Worm (Caenorhabditis elegans): Measurements from ENCODE around the gene F40G12.6.
"Not testable (repeated sequence)": the region's sequence is repeated elsewhere in the genome, so short reads cannot be mapped to it uniquely, and the experiment has no call there.

Gene F40G12.6

DNA sequence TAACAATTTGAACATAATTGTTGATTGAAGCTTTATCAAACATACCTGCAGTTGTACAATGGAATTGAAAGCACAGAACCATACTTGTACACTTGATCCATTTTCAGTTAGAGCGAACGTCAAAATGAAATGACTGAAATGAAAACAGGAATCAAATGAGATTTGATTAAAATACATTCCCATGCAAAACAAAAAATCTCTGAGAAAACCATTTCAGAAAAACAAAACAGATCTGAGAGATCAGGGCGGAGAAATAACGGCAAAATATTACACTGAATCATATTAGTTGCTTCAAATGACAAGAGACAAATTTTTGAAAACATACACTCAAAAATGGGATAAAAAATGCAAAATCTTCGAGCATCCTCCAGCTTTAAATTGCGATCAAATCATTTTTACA is 6.9 kb upstream of the F40G12.6 start, which contains the start of gene srt-33:
Gene srt-33, minus strand, starts transcription at position 101 of the 400 bp plus-strand sequence.
- no peak for TF ChIP-seq flt-1 (GFP tag; IDR thresholded peaks at IDR 0.05)
- TF ChIP-seq aly-1 (tag; optimal IDR thresholded peaks at IDR 0.05), result no peak
- no peak for TF ChIP-seq B0310.2 (tag; optimal IDR thresholded peaks at IDR 0.05)
- no peak for TF ChIP-seq ceh-13 (GFP tag; optimal IDR thresholded peaks at IDR 0.05)
- no peak for TF ChIP-seq ceh-36 (tag; optimal IDR thresholded peaks at IDR 0.05)
- no peak for TF ChIP-seq hmbx-1 (tag; optimal IDR thresholded peaks at IDR 0.05)
- TF ChIP-seq hnd-1 (tag; optimal IDR thresholded peaks at IDR 0.05), result no peak
- TF ChIP-seq ets-7 (tag; optimal IDR thresholded peaks at IDR 0.05), result no peak

ce11 chrV:14274268-14274667 is 1.3 kb upstream of the F40G12.6 start, which contains the start of gene F40G12.7:
Gene F40G12.7, plus strand, starts transcription at chrV:14274568.
- not testable (repeated sequence) for TF ChIP-seq ceh-13 (GFP tag; optimal IDR thresholded peaks at IDR 0.05); tra-4 (tag; optimal IDR thresholded peaks at IDR 0.05); ceh-36 (tag; optimal IDR thresholded peaks at IDR 0.05)

ce11 chrV:14270729-14271128 is 2.2 kb downstream of the F40G12.6 start, which contains the start of gene F40G12.5:
Gene F40G12.5, minus strand, starts transcription at chrV:14270829.
- TF ChIP-seq ceh-13 (GFP tag; optimal IDR thresholded peaks at IDR 0.05), result no peak
- TF ChIP-seq hmg-4 (GFP tag; optimal IDR thresholded peaks at IDR 0.05), result no peak
- TF ChIP-seq ceh-36 (tag; optimal IDR thresholded peaks at IDR 0.05), result no peak
- no peak for TF ChIP-seq tbx-37 (GFP tag; conservative IDR thresholded peaks at IDR 0.05)
- TF ChIP-seq ets-7 (tag; optimal IDR thresholded peaks at IDR 0.05), result no peak
- no peak for TF ChIP-seq hnd-1 (tag; optimal IDR thresholded peaks at IDR 0.05)
- no peak for TF ChIP-seq sea-1 (GFP tag; conservative IDR thresholded peaks at IDR 0.05)
- TF ChIP-seq ama-1 (optimal IDR thresholded peaks at IDR 0.05), result no peak
- TF ChIP-seq scrt-1 (GFP tag; IDR thresholded peaks at IDR 0.05), result no peak
- no peak for TF ChIP-seq pes-1 (GFP tag; IDR thresholded peaks at IDR 0.05)
- TF ChIP-seq flt-1 (GFP tag; IDR thresholded peaks at IDR 0.05), result no peak
- TF ChIP-seq B0310.2 (tag; optimal IDR thresholded peaks at IDR 0.05), result no peak
- TF ChIP-seq hmbx-1 (tag; optimal IDR thresholded peaks at IDR 0.05), result no peak
- TF ChIP-seq aly-1 (tag; optimal IDR thresholded peaks at IDR 0.05), result no peak
- no peak for TF ChIP-seq F13C5.2 (tag; optimal IDR thresholded peaks at IDR 0.05)
- no peak for TF ChIP-seq tra-4 (tag; optimal IDR thresholded peaks at IDR 0.05)

DNA sequence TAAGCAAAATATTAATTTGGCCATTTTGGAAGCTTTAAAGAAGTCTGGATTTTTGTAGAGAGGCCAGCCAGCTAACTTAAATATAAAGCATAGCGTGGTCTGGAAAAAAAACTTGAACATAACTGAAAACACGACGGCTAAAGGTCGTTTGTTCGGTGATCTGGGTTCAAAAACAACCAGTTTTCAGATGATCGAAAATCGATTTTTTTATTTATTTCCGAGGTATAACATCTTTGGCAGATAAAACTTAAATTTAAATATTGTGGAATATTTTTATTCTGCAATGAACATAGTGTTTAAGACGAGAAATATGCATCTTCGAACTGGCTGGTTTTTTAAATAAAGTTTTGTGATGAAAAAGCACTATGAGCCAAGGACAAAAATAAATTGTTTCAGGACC is 4.3 kb downstream of the F40G12.6 start, which contains the start of gene F40G12.4:
Gene F40G12.4, minus strand, starts transcription at position 101 of the 400 bp plus-strand sequence.
- TF ChIP-seq tbx-37 (GFP tag; conservative IDR thresholded peaks at IDR 0.05) (no peak), ceh-13 (GFP tag; optimal IDR thresholded peaks at IDR 0.05) (no peak), flt-1 (GFP tag; IDR thresholded peaks at IDR 0.05) (no peak), hmbx-1 (tag; optimal IDR thresholded peaks at IDR 0.05) (no peak), sea-1 (GFP tag; conservative IDR thresholded peaks at IDR 0.05) (no peak), ama-1 (optimal IDR thresholded peaks at IDR 0.05) (no peak), tbx-11 (GFP tag; IDR thresholded peaks at IDR 0.05) (no peak), pes-1 (GFP tag; IDR thresholded peaks at IDR 0.05) (no peak), hnd-1 (tag; optimal IDR thresholded peaks at IDR 0.05) (no peak), ets-7 (tag; optimal IDR thresholded peaks at IDR 0.05) (no peak), tra-4 (tag; optimal IDR thresholded peaks at IDR 0.05) (no peak), B0310.2 (tag; optimal IDR thresholded peaks at IDR 0.05) (no peak), aly-1 (tag; optimal IDR thresholded peaks at IDR 0.05) (no peak)

DNA sequence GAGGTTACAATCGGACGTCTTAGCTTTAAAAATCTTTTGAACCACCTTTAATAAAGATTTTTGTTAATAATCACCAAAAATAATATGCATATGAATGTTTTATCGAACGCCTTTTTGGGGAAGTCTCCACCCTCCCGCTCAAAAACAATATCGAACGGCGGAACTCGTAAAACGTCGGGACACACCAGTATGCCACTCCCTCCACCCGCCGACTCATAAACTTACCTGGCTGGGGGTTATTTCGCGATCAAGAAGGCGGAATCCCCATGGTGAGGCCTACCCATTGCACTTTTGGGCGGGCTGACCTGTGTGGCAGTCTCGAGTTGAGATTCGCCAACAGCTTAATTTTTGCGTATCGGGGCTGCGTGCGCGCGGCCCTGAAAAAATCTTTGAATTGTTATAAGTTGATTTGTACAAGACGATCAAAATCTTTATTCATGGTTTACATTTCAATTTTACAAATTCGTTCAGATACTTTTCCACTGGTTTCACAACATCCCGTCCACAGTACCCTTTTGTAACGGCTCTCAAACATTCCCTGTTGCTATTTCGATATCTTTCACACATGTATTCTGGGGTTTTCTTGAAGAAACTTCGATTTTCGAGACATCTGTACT is 5.5 kb downstream of the F40G12.6 start:
- TF ChIP-seq hmg-4 (GFP tag; optimal IDR thresholded peaks at IDR 0.05), result no peak
- TF ChIP-seq sea-1 (GFP tag; conservative IDR thresholded peaks at IDR 0.05), result no peak

ce11 chrV:14260831-14261230 is 12.1 kb downstream of the F40G12.6 start, which contains the start of gene F40G12.2:
Gene F40G12.2, minus strand, starts transcription at chrV:14260931.
- TF ChIP-seq tbx-11 (GFP tag; IDR thresholded peaks at IDR 0.05) (no peak), tra-4 (tag; optimal IDR thresholded peaks at IDR 0.05) (no peak), hmg-4 (GFP tag; optimal IDR thresholded peaks at IDR 0.05) (no peak), aly-1 (tag; optimal IDR thresholded peaks at IDR 0.05) (no peak), hnd-1 (tag; optimal IDR thresholded peaks at IDR 0.05) (no peak), F13C5.2 (tag; optimal IDR thresholded peaks at IDR 0.05) (no peak)

DNA sequence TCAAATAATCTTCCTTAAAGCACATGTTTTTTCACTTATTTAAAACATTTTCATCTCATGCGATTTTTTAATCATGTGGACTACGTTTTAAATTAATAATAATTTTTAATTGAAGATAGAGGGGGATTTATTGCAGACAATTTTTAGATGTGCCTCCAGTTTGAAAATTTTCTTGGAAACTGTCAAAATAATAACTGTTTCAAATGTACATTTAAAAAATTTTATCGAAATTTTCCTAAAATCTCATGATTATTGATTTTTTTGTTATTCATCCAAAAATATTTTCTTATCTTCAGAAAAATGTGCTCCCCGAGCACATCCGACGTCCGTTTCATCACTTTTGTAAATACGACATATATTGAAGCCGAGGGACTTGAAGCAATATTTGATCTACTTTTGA is 16.1 kb downstream of the F40G12.6 start, which contains the start of gene sre-8:
Gene sre-8, plus strand, starts transcription at position 301 of the 400 bp plus-strand sequence.
- TF ChIP-seq scrt-1 (GFP tag; IDR thresholded peaks at IDR 0.05) (no peak), flt-1 (GFP tag; IDR thresholded peaks at IDR 0.05) (no peak), ceh-13 (GFP tag; optimal IDR thresholded peaks at IDR 0.05) (no peak), ets-7 (tag; optimal IDR thresholded peaks at IDR 0.05) (no peak), B0310.2 (tag; optimal IDR thresholded peaks at IDR 0.05) (no peak)

DNA sequence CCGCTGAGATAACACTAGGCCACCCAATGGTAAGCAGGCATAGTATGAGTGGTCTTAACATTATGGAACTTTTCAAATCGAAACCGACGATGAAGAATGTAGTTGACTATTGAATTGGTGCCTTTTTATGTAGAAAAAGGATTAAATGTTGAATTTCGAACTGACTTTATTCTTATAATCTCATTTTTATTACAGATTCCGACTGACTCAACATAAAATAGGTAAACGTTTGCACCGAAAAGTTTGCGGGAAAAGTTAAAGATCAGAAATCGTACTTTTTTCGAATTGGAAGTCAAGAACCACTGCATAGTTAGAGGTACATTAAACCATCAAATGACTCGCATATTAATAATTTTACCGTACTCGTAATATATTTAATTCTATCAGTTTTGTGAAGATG is 18.7 kb downstream of the F40G12.6 start, which contains the start of gene K02E11.7:
Gene K02E11.7, minus strand, starts transcription at position 101 of the 400 bp plus-strand sequence.
- TF ChIP-seq hmg-4 (GFP tag; optimal IDR thresholded peaks at IDR 0.05) (no peak), sea-1 (GFP tag; conservative IDR thresholded peaks at IDR 0.05) (no peak), hnd-1 (tag; optimal IDR thresholded peaks at IDR 0.05) (no peak), hmbx-1 (tag; optimal IDR thresholded peaks at IDR 0.05) (no peak), F13C5.2 (tag; optimal IDR thresholded peaks at IDR 0.05) (no peak), flt-1 (GFP tag; IDR thresholded peaks at IDR 0.05) (no peak), B0310.2 (tag; optimal IDR thresholded peaks at IDR 0.05) (no peak), tbx-37 (GFP tag; conservative IDR thresholded peaks at IDR 0.05) (no peak), ceh-36 (tag; optimal IDR thresholded peaks at IDR 0.05) (no peak), aly-1 (tag; optimal IDR thresholded peaks at IDR 0.05) (no peak)
